Worm (Caenorhabditis elegans) whole organism, L4/young adult: Measurements from ENCODE around the gene col-96.

Experiments used
- W03F9.2 ChIP-seq: fragments of 150-350 bp; optimal IDR thresholded peaks from 2 replicates; lab custom pipeline; 2014; ENCODE audit warnings: missing biosample characterization, missing genetic modification characterization
- dao-5 ChIP-seq: sonication (generic microtip); optimal IDR thresholded peaks from 2 replicates; lab custom pipeline; 2016; ENCODE audit warnings: missing genotype, missing genetic modification characterization, moderate library complexity, missing compliant biosample characterization
- him-1 ChIP-seq: sonication (generic microtip); optimal IDR thresholded peaks from 2 replicates; lab custom pipeline; 2016; ENCODE audit warnings: missing genotype, missing genetic modification reagents, missing genetic modification characterization, missing compliant biosample characterization

Gene col-96

DNA sequence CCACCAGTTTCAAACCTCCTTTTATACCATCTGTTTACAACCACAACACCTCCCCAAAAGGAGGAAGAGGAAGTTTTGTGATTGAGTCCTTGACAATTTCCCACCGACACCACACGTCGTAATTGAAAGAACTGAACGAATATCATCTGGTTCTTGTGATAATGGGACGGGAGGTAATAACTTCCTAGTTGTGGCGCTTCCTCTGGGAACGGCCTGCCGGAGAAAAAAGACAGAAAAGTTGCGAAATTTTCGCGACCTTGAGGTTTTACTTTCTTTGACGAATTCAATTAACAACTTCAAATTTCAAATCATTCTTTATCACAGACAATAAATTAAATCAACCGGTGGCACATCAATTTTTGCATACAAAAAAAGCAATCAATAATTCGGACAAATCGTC lies at the start of gene col-96:
col-96 (minus strand) TSS at position 101 of the 400 bp plus-strand sequence.
- TF ChIP-seq him-1 (tag; lab: Kevin White, UChicago) (no peak), dao-5 (tag; lab: Kevin White, UChicago) (no peak), W03F9.2 (tag; lab: Kevin White, UChicago) (no peak)

ce11 chrIII:11750817-11751216 lies 44.3 kb upstream of the col-96 start:
- TF ChIP-seq dao-5 (tag; lab: Kevin White, UChicago), result no peak

- TF ChIP-seq dao-5 (tag; lab: Kevin White, UChicago), result no peak
- no peak for TF ChIP-seq W03F9.2 (tag; lab: Kevin White, UChicago)
- no peak for TF ChIP-seq him-1 (tag; lab: Kevin White, UChicago)
Measured at ce11 chrIII:11750232-11750631, 43.7 kb upstream of the col-96 start.

- TF ChIP-seq W03F9.2 (tag; lab: Kevin White, UChicago) (peak; percentile 46), dao-5 (tag; lab: Kevin White, UChicago) (no peak), him-1 (tag; lab: Kevin White, UChicago) (peak; percentile 11)
Measured at ce11 chrIII:11746718-11747117, 40.2 kb upstream of the col-96 start, which contains the start of gene mrt-2. Gene mrt-2, plus strand, starts transcription at chrIII:11746766.

DNA sequence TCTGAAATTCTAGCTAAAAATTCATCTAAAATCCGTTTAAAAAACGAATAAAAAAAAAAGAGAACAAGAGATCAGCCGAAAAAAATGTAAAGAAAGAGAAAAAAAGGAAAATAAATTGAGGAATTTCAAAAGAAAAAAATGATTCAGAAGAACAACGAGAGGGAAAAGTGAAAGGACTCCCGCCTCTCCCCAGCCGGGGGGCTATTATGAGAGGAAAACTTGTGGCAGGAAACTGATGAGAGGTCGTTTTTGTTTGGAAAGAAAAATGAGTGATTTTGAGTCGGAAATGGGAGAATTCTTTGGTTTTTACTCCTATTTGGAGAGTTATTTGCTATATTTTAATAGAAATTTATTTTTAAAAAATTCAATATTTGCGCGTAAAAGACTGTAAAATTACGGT lies 35.6 kb upstream of the col-96 start:
- no peak for TF ChIP-seq him-1 (tag; lab: Kevin White, UChicago)
- no peak for TF ChIP-seq W03F9.2 (tag; lab: Kevin White, UChicago)
- TF ChIP-seq dao-5 (tag; lab: Kevin White, UChicago), result no peak

ce11 chrIII:11740868-11741267 lies 34.3 kb upstream of the col-96 start:
- TF ChIP-seq him-1 (tag; lab: Kevin White, UChicago) (no peak), dao-5 (tag; lab: Kevin White, UChicago) (no peak), W03F9.2 (tag; lab: Kevin White, UChicago) (no peak)

DNA sequence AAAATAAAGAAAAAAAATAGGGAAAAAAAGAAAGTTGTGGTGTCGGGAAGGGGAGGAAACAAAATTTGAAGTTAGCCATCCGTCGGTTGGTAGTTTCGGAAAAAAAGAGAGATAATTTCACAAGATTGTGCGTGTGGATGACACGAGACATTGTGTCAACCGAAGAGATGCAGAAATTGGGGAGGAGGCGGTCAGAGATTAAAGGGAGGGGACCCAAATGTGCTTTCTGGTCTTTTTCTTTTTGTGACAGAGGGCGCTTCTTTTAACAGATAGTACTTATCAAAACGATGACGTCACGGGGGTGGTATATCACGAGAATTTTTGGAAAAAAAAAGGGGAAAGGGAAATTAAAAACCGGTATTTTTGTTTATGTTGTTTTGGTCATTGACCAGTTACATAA lies 31.9 kb upstream of the col-96 start:
- TF ChIP-seq dao-5 (tag; lab: Kevin White, UChicago) (no peak), him-1 (tag; lab: Kevin White, UChicago) (no peak), W03F9.2 (tag; lab: Kevin White, UChicago) (no peak)

- no peak for TF ChIP-seq W03F9.2 (tag; lab: Kevin White, UChicago)
- TF ChIP-seq dao-5 (tag; lab: Kevin White, UChicago), result no peak
- no peak for TF ChIP-seq him-1 (tag; lab: Kevin White, UChicago)
Measured at ce11 chrIII:11737527-11737926, 31.0 kb upstream of the col-96 start, which contains the start of gene sup-1. Gene sup-1, minus strand, starts transcription at chrIII:11737627.

DNA sequence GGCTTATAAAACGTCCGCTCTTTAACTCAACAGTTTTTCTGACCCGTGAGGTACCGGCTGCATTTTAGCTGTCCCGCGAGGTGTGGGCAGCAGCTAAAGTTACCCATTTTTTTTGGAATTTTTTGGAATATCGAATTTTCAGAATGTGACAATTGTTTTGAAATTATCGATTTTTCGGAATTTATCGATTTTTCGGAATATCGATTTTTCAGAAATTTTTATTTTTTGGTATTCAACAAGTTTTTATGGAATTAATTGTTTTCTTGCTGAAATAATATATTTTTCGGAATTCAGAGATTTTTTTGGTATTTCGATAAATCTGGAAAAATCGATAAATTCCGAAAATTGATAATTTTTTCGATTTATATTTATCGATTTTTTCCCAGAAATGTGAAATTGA lies 26.4 kb upstream of the col-96 start:
- no peak for TF ChIP-seq dao-5 (tag; lab: Kevin White, UChicago)
- TF ChIP-seq W03F9.2 (tag; lab: Kevin White, UChicago), result no peak
- TF ChIP-seq him-1 (tag; lab: Kevin White, UChicago), result no peak

- TF ChIP-seq W03F9.2 (tag; lab: Kevin White, UChicago), result no peak
- TF ChIP-seq him-1 (tag; lab: Kevin White, UChicago), result no peak
- no peak for TF ChIP-seq dao-5 (tag; lab: Kevin White, UChicago)
Measured at ce11 chrIII:11732056-11732455, 25.5 kb upstream of the col-96 start, which contains the start of gene Y41C4A.21. Gene Y41C4A.21, plus strand, starts transcription at chrIII:11732356.

- TF ChIP-seq him-1 (tag; lab: Kevin White, UChicago), result no peak
- TF ChIP-seq dao-5 (tag; lab: Kevin White, UChicago), result no peak
- TF ChIP-seq W03F9.2 (tag; lab: Kevin White, UChicago), result no peak
Measured at ce11 chrIII:11731491-11731890, 24.9 kb upstream of the col-96 start.

DNA sequence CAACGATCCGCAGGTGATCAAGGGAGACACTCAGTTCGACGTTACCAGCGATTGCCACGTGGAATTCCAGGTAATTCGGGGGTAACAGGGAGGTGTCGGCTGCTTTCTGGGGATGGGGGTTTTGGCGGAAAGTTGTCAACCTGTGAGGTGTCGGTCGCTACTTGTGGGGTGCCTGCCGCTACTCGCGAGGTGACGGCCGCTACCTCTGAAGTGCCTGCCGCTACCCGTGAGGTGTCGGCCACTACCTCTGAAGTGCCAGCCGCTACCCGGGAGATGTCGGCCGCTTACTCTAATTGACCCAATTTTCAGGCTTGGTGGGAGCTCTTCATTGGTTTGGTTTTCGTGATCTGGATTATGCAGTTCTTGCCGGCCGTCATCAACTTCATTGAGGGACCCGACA lies 24.3 kb upstream of the col-96 start:
- TF ChIP-seq him-1 (tag; lab: Kevin White, UChicago) (no peak), dao-5 (tag; lab: Kevin White, UChicago) (no peak), W03F9.2 (tag; lab: Kevin White, UChicago) (no peak)

ce11 chrIII:11730312-11730711 lies 23.7 kb upstream of the col-96 start, which contains the start of gene Y41C4A.18:
Gene Y41C4A.18, plus strand, starts transcription at chrIII:11730612.
- TF ChIP-seq W03F9.2 (tag; lab: Kevin White, UChicago), result no peak
- TF ChIP-seq dao-5 (tag; lab: Kevin White, UChicago), result no peak
- no peak for TF ChIP-seq him-1 (tag; lab: Kevin White, UChicago)

- TF ChIP-seq him-1 (tag; lab: Kevin White, UChicago) (no peak), dao-5 (tag; lab: Kevin White, UChicago) (no peak), W03F9.2 (tag; lab: Kevin White, UChicago) (no peak)
Measured at ce11 chrIII:11727010-11727409, 20.4 kb upstream of the col-96 start.
